Worm (Caenorhabditis elegans): Measurements from ENCODE around the gene F35E12.2.
A peak's percentile ranks its signal among the peaks of the same experiment; 100 is the strongest.

DNA sequence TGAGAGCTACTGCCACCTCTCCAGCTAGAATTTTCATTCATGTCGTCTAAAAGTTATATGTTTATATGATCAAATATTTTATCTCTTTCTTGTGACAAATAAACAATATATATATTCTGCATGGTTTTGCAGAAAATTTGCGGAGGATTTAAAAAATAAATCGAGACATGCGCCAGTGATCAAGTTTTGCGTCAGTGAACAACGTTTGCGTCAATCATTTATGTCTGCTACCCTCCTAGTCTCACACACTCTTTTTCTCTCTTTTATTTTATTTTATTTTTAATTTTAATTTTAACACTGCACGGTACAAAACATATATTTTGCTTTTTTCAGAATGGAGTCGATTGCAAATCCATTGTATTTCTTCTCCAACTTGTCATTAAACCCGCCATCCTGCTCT lies 46.1 kb downstream of the F35E12.2 start, which contains the start of the genes tag-65 and ccz-1:
- TF ChIP-seq pha-2 (tag; optimal IDR thresholded peaks at IDR 0.05) (no peak), sox-4 (tag; optimal IDR thresholded peaks at IDR 0.05) (no peak), unc-86 (tag; optimal IDR thresholded peaks at IDR 0.05) (peak; percentile 22), ceh-31 (tag; optimal IDR thresholded peaks at IDR 0.05) (peak; percentile 35), unc-42 (tag; optimal IDR thresholded peaks at IDR 0.05) (peak; percentile 62), F13H6.1 (tag; optimal IDR thresholded peaks at IDR 0.05) (no peak), elt-2 (tag; optimal IDR thresholded peaks at IDR 0.05) (peak; percentile 45), fax-1 (tag; optimal IDR thresholded peaks at IDR 0.05) (no peak), pha-4 (tag; optimal IDR thresholded peaks at IDR 0.05) (no peak), dve-1 (tag; optimal IDR thresholded peaks at IDR 0.05) (no peak), ceh-14 (tag; optimal IDR thresholded peaks at IDR 0.05) (no peak), T23F11.4 (GFP tag; optimal IDR thresholded peaks at IDR 0.05) (no peak), ceh-30 (tag; optimal IDR thresholded peaks at IDR 0.05) (no peak)
